Fruit fly (Drosophila melanogaster): ENCODE results near the gene CG4281.

CG4281 gene

dm6 chrX:2094072-2094761 is 29.3 kb upstream of the CG4281 start, which contains the start of gene csw (continued):
- TF ChIP-seq toy (GFP tag; IDR thresholded peaks at IDR 0.05) (0 out of 2 replicates have a peak, but pooled peaks have one; percentile 26), CG6175 (GFP tag; IDR thresholded peaks at IDR 0.05) (no peak), sob (GFP tag; IDR thresholded peaks at IDR 0.05) (peak; percentile 71; the same call in 1 of the 2 replicates), CG10959 (GFP tag; IDR thresholded peaks at IDR 0.05) (no peak), hkb (optimal IDR thresholded peaks at IDR 0.05) (peak; percentile 53), hkb (GFP tag; IDR thresholded peaks at IDR 0.05) (no peak), knrl (GFP tag; IDR thresholded peaks at IDR 0.05; ENCODE audit: partially characterized antibody) (peak; percentile 21; the same call in 1 of the 3 replicates), CG31441 (GFP tag; IDR thresholded peaks at IDR 0.05) (no peak), nerfin-2 (GFP tag; IDR thresholded peaks at IDR 0.05; ENCODE audit: partially characterized antibody) (no peak), Asciz (GFP tag; optimal IDR thresholded peaks at IDR 0.05) (peak; percentile 53), CG15073 (GFP tag; optimal IDR thresholded peaks at IDR 0.05) (no peak), CG1647 (GFP tag; optimal IDR thresholded peaks at IDR 0.05) (peak; percentile 30), CG14014 (GFP tag; IDR thresholded peaks at IDR 0.05) (no peak), stwl (tag; optimal IDR thresholded peaks at IDR 0.05) (peak; percentile 54), CG7928 (GFP tag; optimal IDR thresholded peaks at IDR 0.05) (peak; percentile 43), corto (GFP tag; optimal IDR thresholded peaks at IDR 0.05) (no peak), Bteb2 (GFP tag; optimal IDR thresholded peaks at IDR 0.05) (peak; percentile 57), CG3838 (GFP tag; optimal IDR thresholded peaks at IDR 0.05) (no peak), CG17328 (GFP tag; IDR thresholded peaks at IDR 0.05) (peak; percentile 40; the same call in 1 of the 2 replicates), HHEX (GFP tag; optimal IDR thresholded peaks at IDR 0.05) (peak; percentile 5), Eip74EF (GFP tag; optimal IDR thresholded peaks at IDR 0.05) (no peak), B-H2 (GFP tag; optimal IDR thresholded peaks at IDR 0.05) (peak; percentile 57), CG4328 (GFP tag; optimal IDR thresholded peaks at IDR 0.05) (no peak), CG11456 (GFP tag; IDR thresholded peaks at IDR 0.05) (0 out of 3 replicates have a peak, but pooled peaks have one; percentile 21), CG12236 (GFP tag; optimal IDR thresholded peaks at IDR 0.05) (no peak), D19B (GFP tag; optimal IDR thresholded peaks at IDR 0.05) (no peak), ttk (GFP tag; IDR thresholded peaks at IDR 0.05) (no peak), CG9437 (GFP tag; optimal IDR thresholded peaks at IDR 0.05) (no peak), Side (GFP tag; optimal IDR thresholded peaks at IDR 0.05) (peak; percentile 33), B-H1 (GFP tag; IDR thresholded peaks at IDR 0.05) (no peak), CG9727 (GFP tag; optimal IDR thresholded peaks at IDR 0.05) (peak; percentile 2), nom (GFP tag; optimal IDR thresholded peaks at IDR 0.05) (peak; percentile 99), CG14965 (GFP tag; optimal IDR thresholded peaks at IDR 0.05; ENCODE audit: borderline replicate concordance) (no peak), tll (GFP tag; optimal IDR thresholded peaks at IDR 0.05) (no peak), CG30020 (tag; optimal IDR thresholded peaks at IDR 0.05) (no peak), CG7357 (GFP tag; IDR thresholded peaks at IDR 0.05) (no peak), CG13894 (tag; optimal IDR thresholded peaks at IDR 0.05) (peak; percentile 19), CG3995 (GFP tag; optimal IDR thresholded peaks at IDR 0.05) (peak; percentile 20), ac (GFP tag; optimal IDR thresholded peaks at IDR 0.05) (no peak), CG5245 (GFP tag; optimal IDR thresholded peaks at IDR 0.05) (no peak), CG32767 (GFP tag; IDR thresholded peaks at IDR 0.05) (no peak), repo (GFP tag; optimal IDR thresholded peaks at IDR 0.05) (no peak), Camta (GFP tag; optimal IDR thresholded peaks at IDR 0.05) (peak; percentile 12), Blimp-1 (GFP tag; optimal IDR thresholded peaks at IDR 0.05) (peak; percentile 29), Xbp1 (GFP tag; optimal IDR thresholded peaks at IDR 0.05) (peak; percentile 40), CG16863 (GFP tag; optimal IDR thresholded peaks at IDR 0.05) (no peak), CG3726 (GFP tag; IDR thresholded peaks at IDR 0.05) (no peak), grau (tag; optimal IDR thresholded peaks at IDR 0.05) (peak; percentile 29), schlank (tag; optimal IDR thresholded peaks at IDR 0.05) (no peak), CG16779 (GFP tag; IDR thresholded peaks at IDR 0.05) (no peak)
